Fruit fly (Drosophila melanogaster) ovary, adult (tissue): ENCODE data around the gene LKRSDH.

Experiments
- CG17801 ChIP-seq: fragments of 200-800 bp; optimal IDR thresholded peaks from 2 replicates; lab custom pipeline; 2019; ENCODE audit warnings: missing biosample characterization, mild to moderate bottlenecking, missing genetic modification characterization, moderate library complexity; ENCODE audit not compliant: partially characterized antibody

The LKRSDH gene

DNA sequence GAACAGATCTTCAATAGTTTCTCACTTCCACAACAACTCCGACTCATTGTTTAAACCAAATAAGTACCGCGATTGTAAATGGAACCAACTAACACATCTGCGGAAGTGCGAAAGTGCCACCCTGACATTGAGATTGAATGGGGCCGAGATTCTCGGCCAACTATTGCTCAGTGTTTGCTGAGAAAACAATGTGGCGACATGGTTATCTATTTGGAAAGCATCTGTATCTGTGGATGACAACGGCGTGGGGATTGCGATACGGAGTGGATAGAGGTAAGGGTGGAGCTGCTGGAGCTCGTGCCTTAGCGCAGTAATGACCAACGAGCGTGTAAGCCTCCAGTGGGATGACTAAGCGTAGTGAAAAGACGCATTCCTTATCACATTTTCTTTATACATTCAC, 20.5 kb downstream of the LKRSDH start:
- TF ChIP-seq CG17801 (GFP tag; lab: Kevin White, UChicago): no peak

DNA sequence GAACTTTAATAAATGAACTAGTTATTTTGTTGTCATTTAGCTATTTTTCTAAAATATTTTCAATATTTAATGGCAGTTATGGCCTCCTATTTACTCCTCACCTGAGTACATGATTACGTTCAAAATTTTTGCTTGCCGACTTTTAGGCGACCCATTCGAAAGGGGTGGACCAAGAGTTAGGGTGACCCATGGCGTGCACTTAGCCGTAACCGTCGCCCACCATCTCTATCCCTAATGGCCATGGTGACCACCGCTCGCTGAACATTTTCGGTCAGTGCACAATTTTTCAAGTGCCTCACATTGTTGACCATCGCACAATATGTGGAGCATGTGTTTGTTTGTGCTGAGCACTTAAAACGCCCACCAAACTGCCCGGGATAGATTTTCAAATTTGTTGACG, 23.9 kb downstream of the LKRSDH start:
- no peak for TF ChIP-seq CG17801 (GFP tag; lab: Kevin White, UChicago)

DNA sequence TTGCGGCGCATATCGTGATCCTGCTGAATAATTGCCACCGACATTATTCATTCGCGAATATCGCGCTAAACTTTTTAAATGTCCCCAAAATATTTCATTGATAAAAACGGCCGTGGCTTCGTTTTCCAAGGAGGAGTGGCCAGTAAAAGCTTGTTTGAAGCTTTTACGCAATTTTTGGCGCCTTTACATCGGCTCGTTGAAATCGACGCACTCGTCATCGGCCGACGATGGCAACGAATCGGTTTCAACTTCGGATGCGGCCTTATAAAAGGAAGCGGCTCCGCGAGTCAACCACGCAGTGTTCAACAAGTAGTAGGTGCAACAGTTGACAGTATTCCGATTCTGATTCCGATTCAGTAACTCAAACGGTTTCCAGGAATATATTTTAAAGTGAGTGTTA, 28.4 kb downstream of the LKRSDH start, which contains the start of gene CG7191:
Gene CG7191 (plus strand): TSS at position 301 of the 400 bp plus-strand sequence.
- no peak for TF ChIP-seq CG17801 (GFP tag; lab: Kevin White, UChicago)

DNA sequence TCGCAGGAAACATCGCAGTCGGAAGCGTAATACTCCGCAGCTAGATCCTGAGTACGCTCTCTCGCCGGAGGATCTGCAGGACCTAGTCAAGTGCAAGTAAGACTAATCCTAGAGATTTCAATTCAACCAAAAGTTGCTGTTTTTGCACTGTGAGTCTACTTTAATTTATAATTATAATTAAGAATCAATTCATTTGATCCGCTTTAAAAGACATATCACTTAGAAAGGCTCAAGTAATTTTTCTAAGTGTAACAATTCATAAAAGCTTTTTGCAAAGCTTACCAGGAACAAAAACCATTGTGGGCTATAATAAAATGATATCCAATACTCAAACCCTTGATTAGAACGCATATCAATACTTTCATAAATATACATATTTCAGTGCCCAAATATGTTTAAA, 38.9 kb downstream of the LKRSDH start:
- TF ChIP-seq CG17801 (GFP tag; lab: Kevin White, UChicago): no peak

DNA sequence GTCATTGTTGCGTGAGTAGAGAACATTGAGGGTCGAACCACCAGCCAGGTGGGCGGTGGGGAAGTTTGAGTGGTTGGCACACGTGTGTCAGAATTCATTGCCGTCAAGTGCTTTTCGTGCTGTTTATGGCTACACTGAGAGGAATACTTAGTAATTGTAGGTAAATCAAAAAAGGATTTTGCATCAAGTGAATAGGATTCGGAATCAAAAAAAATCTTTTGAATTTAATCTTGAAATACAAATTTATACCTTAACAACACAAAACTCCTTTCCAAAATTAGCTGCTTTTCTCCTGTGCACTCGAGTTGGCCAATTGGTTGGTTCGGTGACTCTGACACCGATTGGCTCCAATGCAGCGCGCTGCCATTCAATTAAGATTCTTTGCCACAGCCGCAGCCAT, 41.2 kb downstream of the LKRSDH start:
- TF ChIP-seq CG17801 (GFP tag; lab: Kevin White, UChicago): no peak

DNA sequence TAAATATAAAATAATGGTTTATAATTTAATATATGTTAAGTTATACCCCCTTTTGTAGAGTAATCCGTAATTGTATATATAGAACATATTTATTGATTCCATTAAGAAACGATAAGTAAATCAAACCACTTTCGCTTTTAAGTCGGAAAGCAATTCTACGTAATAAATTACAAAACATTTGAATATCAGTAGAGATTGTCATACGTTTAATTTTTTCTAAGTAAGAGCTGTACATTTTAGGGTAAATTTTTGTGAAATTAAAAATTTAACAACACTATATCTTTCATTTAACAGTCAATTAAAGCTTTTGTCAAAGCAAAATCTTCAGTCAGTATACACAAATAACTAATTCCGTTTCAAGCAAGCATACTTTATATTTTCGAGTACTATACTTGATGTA, 41.9 kb downstream of the LKRSDH start, which contains the start of gene CG46025:
Gene CG46025 (plus strand): TSS at position 301 of the 400 bp plus-strand sequence.
- TF ChIP-seq CG17801 (GFP tag; lab: Kevin White, UChicago): no peak

DNA sequence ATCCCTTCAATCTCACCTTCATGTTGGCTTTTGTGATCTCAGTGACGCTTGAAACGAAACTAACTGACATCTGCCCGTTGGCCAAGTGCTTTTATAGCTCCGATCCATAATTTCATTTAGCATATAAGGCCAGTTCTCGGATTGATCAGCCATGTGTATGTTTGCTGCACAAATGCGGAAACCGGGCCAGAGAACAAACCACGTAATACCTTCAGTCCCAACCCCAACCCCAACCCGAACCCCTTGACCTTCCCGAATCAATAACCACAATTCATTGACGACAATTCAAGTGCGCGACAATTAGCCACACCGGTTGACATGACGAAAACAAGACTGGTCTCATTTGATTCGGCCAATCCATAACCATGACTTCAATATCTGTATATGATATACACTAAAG, 42.7 kb downstream of the LKRSDH start, which contains the start of gene CG7203:
Gene CG7203 (minus strand): TSS at position 101 of the 400 bp plus-strand sequence.
- TF ChIP-seq CG17801 (GFP tag; lab: Kevin White, UChicago): no peak

DNA sequence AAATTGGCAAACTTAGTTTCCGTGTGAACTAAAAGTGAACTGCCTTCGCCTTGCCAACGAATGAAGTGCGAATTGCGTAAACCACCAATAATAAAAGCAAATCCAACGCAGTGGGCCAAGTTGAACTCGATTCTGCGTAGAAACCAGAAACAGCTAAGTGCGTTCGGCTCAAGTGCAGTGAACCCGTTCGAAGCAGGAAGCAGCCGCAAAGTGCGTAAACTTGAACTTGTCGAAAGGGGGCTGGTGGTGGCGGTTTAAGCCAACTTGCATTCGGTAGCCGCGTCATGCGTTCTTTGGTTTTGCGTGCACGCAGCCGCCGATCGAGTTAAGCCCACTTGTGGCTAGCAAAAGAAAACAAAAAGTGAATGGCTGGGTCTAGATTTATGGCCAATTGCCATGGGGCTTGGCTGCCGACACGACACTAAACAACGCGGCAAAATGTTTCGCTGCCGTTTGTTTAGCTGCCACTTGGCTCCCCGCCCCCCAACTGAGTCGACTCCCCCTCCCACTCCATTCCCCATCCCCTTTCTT, 45.1 kb downstream of the LKRSDH start:
- no peak for TF ChIP-seq CG17801 (GFP tag; lab: Kevin White, UChicago)

DNA sequence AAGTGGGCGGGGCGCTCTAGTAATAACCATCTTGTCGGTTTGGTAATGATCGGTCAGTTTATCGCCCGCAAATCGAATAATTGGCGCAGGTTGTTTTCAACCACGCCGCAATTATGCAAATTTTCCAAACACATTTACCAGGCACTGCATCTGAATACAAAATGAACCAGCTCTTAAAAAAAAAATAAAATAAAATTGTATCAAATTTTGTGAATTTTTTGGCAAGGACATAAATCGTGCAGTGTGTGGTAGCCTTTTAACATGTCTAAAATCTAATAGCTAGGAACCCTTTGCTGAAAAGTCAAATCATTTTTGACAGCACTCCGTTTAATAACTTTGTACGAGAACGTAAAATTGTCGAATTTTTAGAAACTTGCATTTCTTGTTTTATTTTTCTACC, 48.8 kb downstream of the LKRSDH start, which contains the start of gene ATPsynGL:
Gene ATPsynGL (plus strand): TSS at position 301 of the 400 bp plus-strand sequence.
- TF ChIP-seq CG17801 (GFP tag; lab: Kevin White, UChicago): no peak

DNA sequence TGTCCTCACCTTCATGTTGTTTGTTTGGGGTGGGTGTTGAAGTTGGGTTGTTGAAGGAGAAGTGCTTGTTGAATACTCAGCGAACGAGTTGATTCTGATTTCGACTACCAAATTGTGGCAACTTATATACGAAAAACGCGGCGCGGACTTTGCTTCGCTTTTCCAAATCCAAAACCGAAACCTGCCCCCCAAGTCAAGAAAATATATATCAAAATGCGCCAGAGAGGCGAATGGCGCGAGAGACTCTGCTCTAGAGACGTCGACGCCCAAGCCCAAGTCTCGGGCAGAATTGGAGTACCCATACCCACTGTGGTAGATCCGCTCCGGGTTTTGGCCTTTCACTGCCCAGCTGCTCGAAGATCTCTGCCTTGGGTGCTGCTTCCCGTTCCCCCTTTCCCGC, 51.0 kb downstream of the LKRSDH start, which contains the start of gene CG7214:
Gene CG7214 (minus strand): TSS at position 101 of the 400 bp plus-strand sequence.
- no peak for TF ChIP-seq CG17801 (GFP tag; lab: Kevin White, UChicago)

DNA sequence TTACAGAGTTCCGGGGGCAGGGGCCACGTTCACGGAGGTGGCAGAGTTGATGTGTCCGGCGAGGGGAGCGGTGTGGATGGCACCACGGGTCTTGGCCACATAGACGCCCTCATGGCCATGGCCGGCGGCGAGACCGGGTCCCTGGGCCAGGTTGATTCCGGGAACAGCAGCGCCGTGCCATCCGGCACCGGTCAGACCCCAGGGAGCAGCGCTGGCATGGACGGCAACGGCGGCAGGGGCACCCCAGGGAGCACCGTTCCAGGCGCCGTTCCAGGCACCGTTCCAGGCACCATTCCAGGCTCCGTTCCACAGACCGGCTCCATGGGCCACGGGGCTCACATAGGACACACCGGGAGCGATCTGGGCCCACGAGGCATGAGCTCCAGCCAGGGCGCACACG, 51.6 kb downstream of the LKRSDH start:
- TF ChIP-seq CG17801 (GFP tag; lab: Kevin White, UChicago): no peak

DNA sequence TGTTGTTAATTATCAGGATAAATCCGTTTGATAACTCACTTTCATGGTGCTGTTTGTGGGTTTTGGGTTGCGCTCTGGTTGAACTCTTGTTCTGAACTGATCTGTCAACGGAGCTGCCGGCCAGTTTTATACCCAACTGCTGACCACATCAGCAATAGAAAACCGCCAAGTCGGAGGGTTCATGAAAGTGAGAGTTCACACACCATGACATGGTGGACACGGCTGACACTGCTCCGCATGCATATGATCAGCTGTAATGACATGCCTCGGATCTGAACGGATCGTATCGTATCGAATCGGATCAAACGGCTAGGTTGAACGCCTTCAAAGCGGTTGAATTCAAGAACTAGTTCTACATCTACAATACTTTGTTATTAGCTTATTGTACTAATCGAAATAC, 54.3 kb downstream of the LKRSDH start, which contains the start of gene Acp1:
Gene Acp1 (minus strand): TSS at position 101 of the 400 bp plus-strand sequence.
- no peak for TF ChIP-seq CG17801 (GFP tag; lab: Kevin White, UChicago)
